Worm (Caenorhabditis elegans): Measurements from ENCODE around the gene fbxl-4.
A peak's percentile ranks its signal among the peaks of the same experiment; 100 is the strongest.

Gene fbxl-4

ce11 chrX:6560495-6560894 lies 28.1 kb upstream of the fbxl-4 start:
- no peak for TF ChIP-seq pes-1 (GFP tag; IDR thresholded peaks at IDR 0.05)
- TF ChIP-seq F13C5.2 (tag; optimal IDR thresholded peaks at IDR 0.05), result no peak
- no peak for TF ChIP-seq hnd-1 (tag; optimal IDR thresholded peaks at IDR 0.05)
- TF ChIP-seq sea-1 (GFP tag; conservative IDR thresholded peaks at IDR 0.05), result no peak
- TF ChIP-seq tra-4 (tag; optimal IDR thresholded peaks at IDR 0.05), result no peak
- no peak for TF ChIP-seq tbx-11 (GFP tag; IDR thresholded peaks at IDR 0.05)
- no peak for TF ChIP-seq ets-7 (tag; optimal IDR thresholded peaks at IDR 0.05)
- no peak for TF ChIP-seq hmg-4 (GFP tag; optimal IDR thresholded peaks at IDR 0.05)
- TF ChIP-seq aly-1 (tag; optimal IDR thresholded peaks at IDR 0.05), result no peak
- no peak for TF ChIP-seq ceh-13 (GFP tag; optimal IDR thresholded peaks at IDR 0.05)
- no peak for TF ChIP-seq flt-1 (GFP tag; IDR thresholded peaks at IDR 0.05)
- TF ChIP-seq ama-1 (optimal IDR thresholded peaks at IDR 0.05), result no peak
- TF ChIP-seq tbx-37 (GFP tag; conservative IDR thresholded peaks at IDR 0.05), result no peak
- TF ChIP-seq hmbx-1 (tag; optimal IDR thresholded peaks at IDR 0.05), result no peak
- no peak for TF ChIP-seq B0310.2 (tag; optimal IDR thresholded peaks at IDR 0.05)
- TF ChIP-seq scrt-1 (GFP tag; IDR thresholded peaks at IDR 0.05), result no peak
- no peak for TF ChIP-seq ceh-36 (tag; optimal IDR thresholded peaks at IDR 0.05)

DNA sequence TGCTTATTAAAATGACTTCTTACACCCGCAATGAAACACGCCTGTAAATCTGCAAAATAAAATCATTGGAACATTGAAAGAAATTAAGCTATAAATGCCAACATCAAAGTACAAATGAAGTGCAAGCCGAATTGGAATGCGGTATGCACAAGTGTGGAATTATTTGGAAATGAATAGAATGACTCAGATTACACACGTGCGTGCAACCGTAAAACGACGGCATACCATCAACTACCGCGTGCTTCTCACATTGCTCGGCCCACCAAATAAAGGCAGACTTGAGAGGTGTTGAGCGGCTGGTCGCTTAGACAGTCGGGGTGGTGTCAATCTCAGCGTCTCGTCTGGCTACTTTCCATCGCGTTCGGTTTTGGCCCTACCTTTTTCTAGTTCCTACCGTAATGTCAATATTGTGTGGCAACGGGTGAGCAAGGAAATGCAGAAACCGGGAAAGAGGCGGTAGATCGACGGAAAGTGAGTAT lies 26.2 kb upstream of the fbxl-4 start, which contains the start of gene aaim-1:
Gene aaim-1, minus strand, starts transcription at position 51 of the 479 bp plus-strand sequence.
- TF ChIP-seq hmg-4 (GFP tag; optimal IDR thresholded peaks at IDR 0.05) (no peak), ceh-36 (tag; optimal IDR thresholded peaks at IDR 0.05) (no peak), F13C5.2 (tag; optimal IDR thresholded peaks at IDR 0.05) (no peak), ama-1 (optimal IDR thresholded peaks at IDR 0.05) (no peak), flt-1 (GFP tag; IDR thresholded peaks at IDR 0.05) (no peak), aly-1 (tag; optimal IDR thresholded peaks at IDR 0.05) (no peak), pes-1 (GFP tag; IDR thresholded peaks at IDR 0.05) (no peak), tbx-37 (GFP tag; conservative IDR thresholded peaks at IDR 0.05) (no peak), scrt-1 (GFP tag; IDR thresholded peaks at IDR 0.05) (no peak), ets-7 (tag; optimal IDR thresholded peaks at IDR 0.05) (no peak), tra-4 (tag; optimal IDR thresholded peaks at IDR 0.05) (no peak), sea-1 (GFP tag; conservative IDR thresholded peaks at IDR 0.05) (no peak), hnd-1 (tag; optimal IDR thresholded peaks at IDR 0.05) (no peak), ceh-13 (GFP tag; optimal IDR thresholded peaks at IDR 0.05) (no peak), tbx-11 (GFP tag; IDR thresholded peaks at IDR 0.05) (no peak), hmbx-1 (tag; optimal IDR thresholded peaks at IDR 0.05) (no peak), B0310.2 (tag; optimal IDR thresholded peaks at IDR 0.05) (no peak)

DNA sequence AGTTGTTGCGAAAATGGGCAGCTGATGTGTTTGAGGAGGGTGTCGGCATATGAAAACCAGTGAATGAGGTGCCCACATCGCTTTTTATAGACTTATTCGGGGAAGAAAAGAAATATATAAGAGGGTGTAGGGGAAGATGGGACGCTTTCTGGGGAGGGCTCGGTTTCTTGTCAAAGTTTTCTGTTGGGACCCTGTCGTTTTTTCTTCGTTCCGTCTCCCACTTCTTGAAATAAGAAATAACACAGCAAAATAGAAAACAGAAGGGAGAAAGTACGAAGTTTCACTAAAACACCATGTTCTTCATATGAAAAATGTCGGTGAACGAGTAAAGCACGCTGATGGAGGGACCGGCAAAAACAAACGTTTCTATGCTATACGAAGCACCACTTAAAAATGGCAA lies 19.0 kb upstream of the fbxl-4 start, which contains the start of gene dop-3:
Gene dop-3, minus strand, starts transcription at position 101 of the 400 bp plus-strand sequence.
- TF ChIP-seq flt-1 (GFP tag; IDR thresholded peaks at IDR 0.05) (no peak), tbx-11 (GFP tag; IDR thresholded peaks at IDR 0.05) (no peak), hnd-1 (tag; optimal IDR thresholded peaks at IDR 0.05) (no peak), scrt-1 (GFP tag; IDR thresholded peaks at IDR 0.05) (no peak), sea-1 (GFP tag; conservative IDR thresholded peaks at IDR 0.05) (no peak), tbx-37 (GFP tag; conservative IDR thresholded peaks at IDR 0.05) (no peak), ceh-13 (GFP tag; optimal IDR thresholded peaks at IDR 0.05) (no peak)

DNA sequence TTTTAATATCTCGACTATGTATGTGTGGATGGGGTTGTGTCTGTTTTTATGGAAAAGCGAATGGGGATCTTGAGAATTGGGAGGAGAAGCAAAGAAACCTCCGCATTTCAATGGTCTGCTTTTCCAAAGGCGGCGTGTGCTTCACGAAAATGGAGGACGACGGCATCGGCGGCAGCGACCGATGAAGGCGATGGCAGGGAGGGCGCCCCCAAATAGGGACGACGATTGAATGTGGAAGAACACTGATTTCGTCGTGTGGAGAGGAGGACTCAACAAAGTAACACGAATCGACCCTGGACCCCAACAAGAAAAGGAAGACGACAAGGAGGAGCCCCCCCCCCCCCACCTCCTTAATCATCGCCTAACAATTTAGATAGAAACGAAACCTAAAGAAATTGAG lies 15.6 kb upstream of the fbxl-4 start:
- TF ChIP-seq ets-7 (tag; optimal IDR thresholded peaks at IDR 0.05) (no peak), tbx-37 (GFP tag; conservative IDR thresholded peaks at IDR 0.05) (no peak), B0310.2 (tag; optimal IDR thresholded peaks at IDR 0.05) (no peak)

ce11 chrX:6575992-6576391 lies 12.6 kb upstream of the fbxl-4 start:
- TF ChIP-seq hmbx-1 (tag; optimal IDR thresholded peaks at IDR 0.05) (no peak), tbx-37 (GFP tag; conservative IDR thresholded peaks at IDR 0.05) (no peak), sea-1 (GFP tag; conservative IDR thresholded peaks at IDR 0.05) (no peak), F13C5.2 (tag; optimal IDR thresholded peaks at IDR 0.05) (no peak), tbx-11 (GFP tag; IDR thresholded peaks at IDR 0.05) (no peak)

- TF ChIP-seq tra-4 (tag; optimal IDR thresholded peaks at IDR 0.05) (no peak), scrt-1 (GFP tag; IDR thresholded peaks at IDR 0.05) (no peak), ceh-36 (tag; optimal IDR thresholded peaks at IDR 0.05) (no peak), flt-1 (GFP tag; IDR thresholded peaks at IDR 0.05) (no peak)
Measured at ce11 chrX:6583385-6583784, 5.2 kb upstream of the fbxl-4 start.

ce11 chrX:6591674-6592073 lies 3.1 kb downstream of the fbxl-4 start:
- no peak for TF ChIP-seq hmg-4 (GFP tag; optimal IDR thresholded peaks at IDR 0.05)
- TF ChIP-seq ama-1 (optimal IDR thresholded peaks at IDR 0.05), result no peak
- TF ChIP-seq F13C5.2 (tag; optimal IDR thresholded peaks at IDR 0.05), result no peak
- TF ChIP-seq flt-1 (GFP tag; IDR thresholded peaks at IDR 0.05), result no peak
- TF ChIP-seq hmbx-1 (tag; optimal IDR thresholded peaks at IDR 0.05), result no peak
- TF ChIP-seq pes-1 (GFP tag; IDR thresholded peaks at IDR 0.05), result no peak
- TF ChIP-seq scrt-1 (GFP tag; IDR thresholded peaks at IDR 0.05), result no peak
- TF ChIP-seq B0310.2 (tag; optimal IDR thresholded peaks at IDR 0.05), result no peak
- no peak for TF ChIP-seq hnd-1 (tag; optimal IDR thresholded peaks at IDR 0.05)
- TF ChIP-seq tbx-37 (GFP tag; conservative IDR thresholded peaks at IDR 0.05), result no peak

ce11 chrX:6593178-6593786 lies 4.7 kb downstream of the fbxl-4 start:
- TF ChIP-seq sea-1 (GFP tag; conservative IDR thresholded peaks at IDR 0.05), result peak; percentile 93
- peak; percentile 85 for TF ChIP-seq F13C5.2 (tag; optimal IDR thresholded peaks at IDR 0.05)
- peak; percentile 59 for TF ChIP-seq hmbx-1 (tag; optimal IDR thresholded peaks at IDR 0.05)
- peak; percentile 83 for TF ChIP-seq ets-7 (tag; optimal IDR thresholded peaks at IDR 0.05)
- peak; percentile 39 for TF ChIP-seq tra-4 (tag; optimal IDR thresholded peaks at IDR 0.05)
- TF ChIP-seq ceh-36 (tag; optimal IDR thresholded peaks at IDR 0.05), result peak; percentile 84
- peak; percentile 71 for TF ChIP-seq ceh-13 (GFP tag; optimal IDR thresholded peaks at IDR 0.05)
- TF ChIP-seq hmg-4 (GFP tag; optimal IDR thresholded peaks at IDR 0.05), result no peak
- peak; percentile 96 for TF ChIP-seq tbx-37 (GFP tag; conservative IDR thresholded peaks at IDR 0.05)
- TF ChIP-seq aly-1 (tag; optimal IDR thresholded peaks at IDR 0.05), result peak; percentile 94
- peak; percentile 95 for TF ChIP-seq pes-1 (GFP tag; IDR thresholded peaks at IDR 0.05)
- peak; percentile 92 for TF ChIP-seq tbx-11 (GFP tag; IDR thresholded peaks at IDR 0.05)
- TF ChIP-seq B0310.2 (tag; optimal IDR thresholded peaks at IDR 0.05), result peak; percentile 79
- TF ChIP-seq hnd-1 (tag; optimal IDR thresholded peaks at IDR 0.05), result peak; percentile 86
- TF ChIP-seq ama-1 (optimal IDR thresholded peaks at IDR 0.05), result no peak
- TF ChIP-seq flt-1 (GFP tag; IDR thresholded peaks at IDR 0.05), result peak; percentile 95
- peak; percentile 96 for TF ChIP-seq scrt-1 (GFP tag; IDR thresholded peaks at IDR 0.05)

Measured in whole organism, early embryonic.